Worm (Caenorhabditis elegans): ENCODE measurements around the gene sir-2.3.

sir-2.3 gene

DNA sequence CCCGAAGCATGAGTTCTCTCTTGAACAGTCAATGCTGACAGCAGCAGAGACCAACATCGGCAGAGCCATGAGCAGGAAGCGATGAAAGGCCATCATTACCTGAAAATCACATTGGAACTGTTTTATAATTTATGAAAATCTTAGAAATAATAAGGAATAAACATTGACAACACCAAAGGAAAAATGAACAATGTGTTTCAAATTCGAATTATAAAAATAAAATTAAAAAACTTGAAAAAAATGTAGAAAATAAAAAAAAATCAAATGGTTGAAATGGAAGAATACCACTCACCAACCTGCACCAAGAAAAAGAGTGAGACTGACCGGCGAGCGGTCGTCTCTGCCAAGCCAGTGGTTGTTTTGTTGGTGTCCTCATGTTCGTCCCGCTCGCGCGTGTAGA, 41.0 kb upstream of the sir-2.3 start, which contains the start of gene R04D3.3:
TSS of gene R04D3.3 (minus strand) at position 101 of the 400 bp plus-strand sequence.
- TF ChIP-seq unc-62 (GFP tag; optimal IDR thresholded peaks at IDR 0.05 in 1 of 2), result peak in 1 of 2 experiments; percentile 53
- TF ChIP-seq unc-62 (tag; optimal IDR thresholded peaks at IDR 0.05), result no peak
- no peak for TF ChIP-seq hlh-30 (tag; optimal IDR thresholded peaks at IDR 0.05; ENCODE audit: insufficient read depth)
- TF ChIP-seq D1046.2 (GFP tag; IDR thresholded peaks at IDR 0.05), result no peak

ce11 chrX:13291506-13291905, 40.0 kb upstream of the sir-2.3 start, which contains the start of gene srd-38:
Gene srd-38, plus strand, starts transcription at chrX:13291806.
- TF ChIP-seq mdl-1 (tag; optimal IDR thresholded peaks at IDR 0.05) (no peak), aha-1 (tag) (no peak), ama-1 (optimal IDR thresholded peaks at IDR 0.05) (no peak), dmd-8 (GFP tag; IDR thresholded peaks at IDR 0.05) (no peak), spr-3 (GFP tag; optimal IDR thresholded peaks at IDR 0.05) (no peak), cey-2 (tag; optimal IDR thresholded peaks at IDR 0.05; ENCODE audit: borderline replicate concordance, insufficient read depth) (no peak), arid-1 (GFP tag; conservative IDR thresholded peaks at IDR 0.05) (no peak), aly-2 (tag; optimal IDR thresholded peaks at IDR 0.05) (no peak), nhr-102 (tag; optimal IDR thresholded peaks at IDR 0.05) (no peak), ceh-28 (tag; optimal IDR thresholded peaks at IDR 0.05) (no peak), unc-39 (tag; optimal IDR thresholded peaks at IDR 0.05) (no peak), lir-3 (tag; optimal IDR thresholded peaks at IDR 0.05) (no peak), daf-12 (tag; optimal IDR thresholded peaks at IDR 0.05) (no peak), tra-1 (GFP tag; IDR thresholded peaks at IDR 0.05) (no peak), mes-2 (tag; optimal IDR thresholded peaks at IDR 0.05; ENCODE audit: poor library complexity, severe bottlenecking) (no peak), D1046.2 (GFP tag; IDR thresholded peaks at IDR 0.05) (no peak)

DNA sequence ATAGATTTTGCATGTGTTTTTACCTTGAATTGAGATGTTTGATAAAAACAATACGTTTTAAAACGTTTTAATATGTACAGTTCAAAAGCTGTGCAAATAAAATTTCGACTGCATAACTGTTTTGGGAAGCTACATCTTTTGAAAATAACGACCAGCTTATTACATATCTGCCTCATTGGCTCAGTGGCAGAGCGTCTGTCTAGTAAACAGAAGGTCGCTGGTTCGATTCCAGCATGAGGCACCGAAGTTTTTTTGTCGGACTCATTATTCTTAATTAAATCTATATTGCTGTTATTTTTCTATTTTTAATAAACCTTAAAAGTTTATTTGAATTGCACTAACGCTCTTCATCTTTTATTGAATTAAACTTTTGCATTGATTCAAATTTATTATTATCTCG, 38.5 kb upstream of the sir-2.3 start:
- TF ChIP-seq dve-1 (tag; optimal IDR thresholded peaks at IDR 0.05; ENCODE audit: insufficient read depth) (no peak), daf-16 (GFP tag; optimal IDR thresholded peaks at IDR 0.05) (peak in 1 of 2 experiments; percentile 54), daf-16 (tag; optimal IDR thresholded peaks at IDR 0.05) (no peak), lir-3 (tag; optimal IDR thresholded peaks at IDR 0.05) (peak; percentile 5), vab-7 (GFP tag; IDR thresholded peaks at IDR 0.05) (0 out of 2 replicates have a peak, but pooled peaks have one; percentile 18), F26F4.8 (GFP tag; conservative IDR thresholded peaks at IDR 0.05) (0 out of 2 replicates have a peak, but pooled peaks have one; percentile 54), lim-7 (GFP tag; IDR thresholded peaks at IDR 0.05) (peak; percentile 47; the same call in 1 of the 2 replicates), nhr-102 (tag; optimal IDR thresholded peaks at IDR 0.05) (no peak)

- TF ChIP-seq zag-1 (tag; optimal IDR thresholded peaks at IDR 0.05) (no peak), hlh-11 (tag; optimal IDR thresholded peaks at IDR 0.05) (no peak), saeg-2 (GFP tag; IDR thresholded peaks at IDR 0.05) (no peak), nhr-42 (GFP tag; IDR thresholded peaks at IDR 0.05) (no peak)
Observed at ce11 chrX:13294669-13295068, 36.8 kb upstream of the sir-2.3 start, which contains the start of gene srd-36. Gene srd-36, minus strand, starts transcription at chrX:13294769.

DNA sequence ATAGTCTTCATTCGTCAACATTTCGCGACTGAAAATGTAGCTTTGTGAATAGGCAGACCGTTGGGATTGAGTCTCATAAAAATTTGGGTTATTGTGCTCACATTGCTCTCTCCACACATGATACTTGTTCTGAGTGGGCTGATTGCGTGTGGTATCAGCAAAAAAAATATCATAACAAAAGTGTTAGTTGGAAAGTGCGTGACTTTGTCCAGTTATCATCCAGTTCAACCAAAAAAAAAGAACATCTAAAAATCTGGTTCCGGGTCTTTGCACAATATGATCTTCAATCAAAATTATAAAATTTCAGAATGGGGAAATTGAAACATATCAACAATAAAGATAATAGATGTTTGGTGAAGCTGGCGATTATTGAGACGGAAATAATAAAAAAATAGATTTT, 31.0 kb upstream of the sir-2.3 start, which contains the start of gene srd-39:
TSS of gene srd-39 (minus strand) at position 101 of the 400 bp plus-strand sequence.
- no peak for TF ChIP-seq nhr-42 (GFP tag; IDR thresholded peaks at IDR 0.05)
- TF ChIP-seq ces-1 (GFP tag; optimal IDR thresholded peaks at IDR 0.05), result no peak
- TF ChIP-seq nhr-41 (GFP tag; IDR thresholded peaks at IDR 0.05), result no peak
- TF ChIP-seq aha-1 (tag), result no peak
- TF ChIP-seq daf-12 (tag; optimal IDR thresholded peaks at IDR 0.05), result no peak
- no peak for TF ChIP-seq mes-2 (tag; optimal IDR thresholded peaks at IDR 0.05; ENCODE audit: poor library complexity, severe bottlenecking)
- no peak for TF ChIP-seq lim-7 (GFP tag; IDR thresholded peaks at IDR 0.05)
- no peak for TF ChIP-seq daf-8 (GFP tag; IDR thresholded peaks at IDR 0.05)
- TF ChIP-seq tag-97 (GFP tag; IDR thresholded peaks at IDR 0.05), result no peak
- no peak for TF ChIP-seq hmg-1.1 (GFP tag; IDR thresholded peaks at IDR 0.05)
- no peak for TF ChIP-seq ceh-32 (tag; optimal IDR thresholded peaks at IDR 0.05; ENCODE audit: poor library complexity)
- no peak for TF ChIP-seq lin-15B (tag; optimal IDR thresholded peaks at IDR 0.05)
- TF ChIP-seq nhr-48 (tag; optimal IDR thresholded peaks at IDR 0.05), result no peak
- TF ChIP-seq jun-1 (tag; optimal IDR thresholded peaks at IDR 0.05), result no peak

Measured in whole organism, L4 larva.